Worm (Caenorhabditis elegans) whole organism, L1 larva: ENCODE results near the gene ugt-20.

Source experiments
- C34B4.2 ChIP-seq: sonication (generic microtip); optimal IDR thresholded peaks from 2 replicates; lab custom pipeline; 2017; ENCODE audit warnings: mild to moderate bottlenecking, missing genetic modification characterization, missing compliant biosample characterization
- Y116A8C.19 ChIP-seq: sonication (generic microtip); optimal IDR thresholded peaks from 2 replicates; lab custom pipeline; 2016; ENCODE audit warnings: missing compliant biosample characterization, missing genetic modification characterization, borderline replicate concordance
- fkh-10 ChIP-seq: sonication (generic microtip); optimal IDR thresholded peaks from 2 replicates; lab custom pipeline; 2017; ENCODE audit warnings: missing biosample characterization, missing genetic modification reagents, missing genetic modification characterization
- lin-13 ChIP-seq: fragments of 150-350 bp; optimal IDR thresholded peaks from 2 replicates; lab custom pipeline; 2014; ENCODE audit warnings: missing biosample characterization, missing genetic modification reagents, missing genetic modification characterization
- mef-2 ChIP-seq: fragments of 150-350 bp; optimal IDR thresholded peaks from 2 replicates; lab custom pipeline; 2014; ENCODE audit warnings: missing biosample characterization, missing genetic modification characterization
- nhr-237 ChIP-seq: fragments of 150-350 bp; optimal IDR thresholded peaks from 2 replicates; lab custom pipeline; 2014; ENCODE audit warnings: missing biosample characterization, missing genetic modification characterization
- nhr-28 ChIP-seq: fragments of 150-350 bp; optimal IDR thresholded peaks from 2 replicates; lab custom pipeline; 2014; ENCODE audit warnings: missing biosample characterization, missing genetic modification characterization
- nhr-77 ChIP-seq: fragments of 150-350 bp; optimal IDR thresholded peaks from 2 replicates; lab custom pipeline; 2014; ENCODE audit warnings: missing biosample characterization, missing genetic modification characterization
- sox-4 ChIP-seq: sonication (generic microtip); optimal IDR thresholded peaks from 2 replicates; lab custom pipeline; 2016; ENCODE audit warnings: missing genetic modification characterization, missing compliant biosample characterization
- unc-62 ChIP-seq: fragments of 150-350 bp; optimal IDR thresholded peaks from 2 replicates; lab custom pipeline; 2014; ENCODE audit warnings: missing biosample characterization, missing genetic modification reagents, missing genetic modification characterization
- unc-86 ChIP-seq: sonication (generic microtip); optimal IDR thresholded peaks from 2 replicates; lab custom pipeline; 2016; ENCODE audit warnings: missing genetic modification characterization, missing compliant biosample characterization

DNA sequence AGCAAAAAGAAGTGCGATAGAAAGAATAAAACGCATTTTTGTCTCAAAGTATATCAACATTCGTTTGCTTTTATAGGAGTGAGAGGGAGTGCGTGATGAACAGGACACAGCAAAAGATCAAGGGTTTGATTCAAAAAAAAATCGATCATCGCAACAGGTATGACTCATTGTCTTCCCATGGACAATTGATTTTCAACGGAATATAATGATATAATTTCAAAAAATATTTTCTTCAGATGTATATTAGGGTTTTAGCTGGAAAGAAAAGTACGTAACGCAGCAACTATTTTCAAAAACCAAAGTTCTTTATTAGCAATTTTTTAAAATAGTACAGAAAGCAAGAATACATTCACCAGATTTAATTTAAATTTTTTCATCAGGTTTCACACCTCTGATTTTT lies 8.9 kb upstream of the ugt-20 start, which contains the start of gene K08B4.7:
- TF ChIP-seq nhr-77 (tag; lab: Kevin White, UChicago) (no peak), fkh-10 (GFP tag; lab: Kevin White, UChicago) (no peak), Y116A8C.19 (tag; lab: Kevin White, UChicago) (no peak), unc-86 (no peak), lin-13 (GFP tag; lab: Kevin White, UChicago) (no peak), nhr-28 (tag; lab: Kevin White, UChicago) (no peak), nhr-237 (no peak), mef-2 (tag; lab: Kevin White, UChicago) (no peak), sox-4 (tag; lab: Kevin White, UChicago) (no peak), unc-62 (GFP tag; lab: Kevin White, UChicago) (no peak), C34B4.2 (tag; lab: Kevin White, UChicago) (no peak)
